Worm (Caenorhabditis elegans) whole organism, L1 larva: ENCODE results near the gene Y82E9BR.5.
A peak's percentile ranks its signal among the peaks of the same experiment; 100 is the strongest.
"Not testable (repeated sequence)": the region's sequence is repeated elsewhere in the genome, so short reads cannot be mapped to it uniquely, and the experiment has no call there.

Experiments used
- C04F5.9 ChIP-seq: sonication (generic microtip); optimal IDR thresholded peaks from 2 replicates; lab custom pipeline; 2016; ENCODE audit warnings: missing genetic modification characterization, missing compliant biosample characterization
- F16B12.6 ChIP-seq: fragments of 150-350 bp; optimal IDR thresholded peaks from 2 replicates; lab custom pipeline; 2014; ENCODE audit warnings: missing biosample characterization, missing genetic modification characterization
- alr-1 ChIP-seq: fragments of 200-800 bp; sonication (Bioruptor generic); optimal IDR thresholded peaks from 2 replicates; lab custom pipeline; 2018; ENCODE audit warnings: borderline replicate concordance, mild to moderate bottlenecking, missing genetic modification characterization, missing compliant biosample characterization
- ama-1 ChIP-seq: fragments of 150-350 bp; optimal IDR thresholded peaks from 2 replicates; lab custom pipeline; 2014
- ceh-88 ChIP-seq: fragments of 200-800 bp; sonication (Bioruptor generic); IDR thresholded peaks from 2 replicates; pipeline ENCODE4 v1.3.6; 2022; ENCODE audit warnings: missing genetic modification characterization, missing compliant biosample characterization
- ceh-90 ChIP-seq: sonication (generic microtip); optimal IDR thresholded peaks from 2 replicates; lab custom pipeline; 2016; ENCODE audit warnings: missing genetic modification characterization, missing compliant biosample characterization
- ces-1 ChIP-seq: fragments of 150-350 bp; optimal IDR thresholded peaks from 2 replicates; lab custom pipeline; 2014; ENCODE audit warnings: missing biosample characterization, missing genetic modification reagents, missing genetic modification characterization
- dpl-1 ChIP-seq, 3 experiments: fragments of 150-350 bp in 2 of 3; sonication (generic microtip) in 1 of 3; optimal IDR thresholded peaks; 2 replicates each; lab custom pipeline; 2014 to 2017; ENCODE audit warnings: missing biosample characterization in 3 of 3, missing genetic modification characterization in 3 of 3, missing genetic modification reagents in 3 of 3
- efl-1 ChIP-seq, 4 experiments: fragments of 150-350 bp; optimal IDR thresholded peaks in 3 of 4; peaks in 1 of 4; 1 replicate in 1 of 4; 2 replicates in 3 of 4; lab custom pipeline; 2014; ENCODE audit warnings: missing biosample characterization in 2 of 4, missing genetic modification characterization in 2 of 4, missing genetic modification reagents in 2 of 4
- egl-13 ChIP-seq: sonication (generic microtip); optimal IDR thresholded peaks from 2 replicates; lab custom pipeline; 2016; ENCODE audit warnings: missing genotype, missing genetic modification reagents, missing genetic modification characterization, missing compliant biosample characterization
- fkh-10 ChIP-seq: sonication (generic microtip); optimal IDR thresholded peaks from 2 replicates; lab custom pipeline; 2017; ENCODE audit warnings: missing biosample characterization, missing genetic modification reagents, missing genetic modification characterization
- fkh-4 ChIP-seq: sonication (generic microtip); optimal IDR thresholded peaks from 2 replicates; lab custom pipeline; 2016; ENCODE audit warnings: missing compliant biosample characterization, missing genetic modification characterization, borderline replicate concordance
- fkh-8 ChIP-seq: sonication (generic microtip); optimal IDR thresholded peaks from 2 replicates; lab custom pipeline; 2016; ENCODE audit warnings: mild to moderate bottlenecking, missing genetic modification characterization, missing compliant biosample characterization
- fos-1 ChIP-seq: fragments of 150-350 bp; optimal IDR thresholded peaks from 2 replicates; lab custom pipeline; 2014; ENCODE audit warnings: missing biosample characterization, missing genetic modification characterization
- grh-1 ChIP-seq: fragments of 200-800 bp; sonication (Bioruptor generic); IDR thresholded peaks from 2 replicates; pipeline ENCODE4 v1.3.6; 2022; ENCODE audit warnings: missing genetic modification reagents, missing genetic modification characterization, missing compliant biosample characterization
- hlh-17 ChIP-seq: fragments of 200-800 bp; sonication (Bioruptor generic); optimal IDR thresholded peaks from 2 replicates; lab custom pipeline; 2018; ENCODE audit warnings: missing genetic modification characterization, mild to moderate bottlenecking, missing compliant biosample characterization, moderate library complexity, borderline replicate concordance
- hlh-4 ChIP-seq: sonication (generic microtip); optimal IDR thresholded peaks from 2 replicates; lab custom pipeline; 2016; ENCODE audit warnings: mild to moderate bottlenecking, missing genetic modification characterization, missing compliant biosample characterization
- hpl-2 ChIP-seq: fragments of 150-350 bp; optimal IDR thresholded peaks from 2 replicates; lab custom pipeline; 2014; ENCODE audit warnings: missing biosample characterization, missing genetic modification reagents, missing genetic modification characterization
- isw-1 ChIP-seq: fragments of 200-800 bp; sonication (Bioruptor generic); IDR thresholded peaks from 2 replicates; pipeline ENCODE4 v1.3.6; 2022; ENCODE audit warnings: missing genetic modification characterization, missing compliant biosample characterization
- jun-1 ChIP-seq: fragments of 150-350 bp; optimal IDR thresholded peaks from 2 replicates; lab custom pipeline; 2014; ENCODE audit warnings: missing biosample characterization, missing genetic modification reagents, missing genetic modification characterization
- lin-13 ChIP-seq: fragments of 150-350 bp; optimal IDR thresholded peaks from 2 replicates; lab custom pipeline; 2014; ENCODE audit warnings: missing biosample characterization, missing genetic modification reagents, missing genetic modification characterization
- lin-14 ChIP-seq: fragments of 200-800 bp; sonication (Bioruptor generic); optimal IDR thresholded peaks from 2 replicates; lab custom pipeline; 2018; ENCODE audit warnings: mild to moderate bottlenecking, missing genetic modification characterization, moderate library complexity, missing compliant biosample characterization
- lin-15B ChIP-seq: fragments of 150-350 bp; sonication (generic microtip); optimal IDR thresholded peaks from 3 replicates; lab custom pipeline; 2014; ENCODE audit warnings: missing biosample characterization, missing genetic modification characterization
- lin-39 ChIP-seq: fragments of 150-350 bp; optimal IDR thresholded peaks from 2 replicates; lab custom pipeline; 2014; ENCODE audit warnings: missing biosample characterization, missing genetic modification reagents, missing genetic modification characterization
- lsy-2 ChIP-seq, 2 experiments: fragments of 150-350 bp; optimal IDR thresholded peaks; 2 replicates each; lab custom pipeline; 2014; ENCODE audit warnings: missing biosample characterization in 2 of 2, missing genetic modification characterization in 2 of 2
- mab-9 ChIP-seq: fragments of 200-800 bp; sonication (Bioruptor generic); IDR thresholded peaks from 2 replicates; pipeline ENCODE4 v1.3.6; 2022; ENCODE audit warnings: missing genetic modification reagents, missing genetic modification characterization, missing compliant biosample characterization
- mef-2 ChIP-seq: fragments of 150-350 bp; optimal IDR thresholded peaks from 2 replicates; lab custom pipeline; 2014; ENCODE audit warnings: missing biosample characterization, missing genetic modification characterization
- nhr-11 ChIP-seq: fragments of 150-350 bp; optimal IDR thresholded peaks from 2 replicates; lab custom pipeline; 2014; ENCODE audit warnings: missing biosample characterization, missing genetic modification characterization
- nhr-19 ChIP-seq: fragments of 200-800 bp; sonication (Bioruptor generic); conservative IDR thresholded peaks from 2 replicates; pipeline ENCODE4 v1.3.6; 2022; ENCODE audit warnings: missing genetic modification characterization, missing compliant biosample characterization
- nhr-20 ChIP-seq: sonication (generic microtip); optimal IDR thresholded peaks from 2 replicates; lab custom pipeline; 2016; ENCODE audit warnings: mild to moderate bottlenecking, missing genetic modification characterization, missing compliant biosample characterization
- nhr-237 ChIP-seq: fragments of 150-350 bp; optimal IDR thresholded peaks from 2 replicates; lab custom pipeline; 2014; ENCODE audit warnings: missing biosample characterization, missing genetic modification characterization
- nhr-28 ChIP-seq: fragments of 150-350 bp; optimal IDR thresholded peaks from 2 replicates; lab custom pipeline; 2014; ENCODE audit warnings: missing biosample characterization, missing genetic modification characterization
- nhr-71 ChIP-seq: sonication (generic microtip); optimal IDR thresholded peaks from 2 replicates; lab custom pipeline; 2016; ENCODE audit warnings: mild to moderate bottlenecking, missing genetic modification characterization, moderate library complexity, missing compliant biosample characterization
- nhr-76 ChIP-seq: sonication (generic microtip); optimal IDR thresholded peaks from 2 replicates; lab custom pipeline; 2017; ENCODE audit warnings: missing biosample characterization, missing genetic modification characterization
- nhr-77 ChIP-seq: fragments of 150-350 bp; optimal IDR thresholded peaks from 2 replicates; lab custom pipeline; 2014; ENCODE audit warnings: missing biosample characterization, missing genetic modification characterization
- nhr-84 ChIP-seq: sonication (generic microtip); optimal IDR thresholded peaks from 2 replicates; lab custom pipeline; 2017; ENCODE audit warnings: missing biosample characterization, missing genetic modification characterization
- pax-3 ChIP-seq: fragments of 200-800 bp; sonication (Bioruptor generic); optimal IDR thresholded peaks from 2 replicates; lab custom pipeline; 2018; ENCODE audit warnings: mild to moderate bottlenecking, missing genetic modification characterization, moderate library complexity, missing compliant biosample characterization
- pqm-1 ChIP-seq: sonication (generic microtip); optimal IDR thresholded peaks from 3 replicates; lab custom pipeline; 2017; ENCODE audit warnings: missing biosample characterization, missing genetic modification characterization
- rnt-1 ChIP-seq: sonication (generic microtip); optimal IDR thresholded peaks from 2 replicates; lab custom pipeline; 2016; ENCODE audit warnings: mild to moderate bottlenecking, missing genetic modification characterization, moderate library complexity, missing compliant biosample characterization
- sox-4 ChIP-seq: sonication (generic microtip); optimal IDR thresholded peaks from 2 replicates; lab custom pipeline; 2016; ENCODE audit warnings: missing genetic modification characterization, missing compliant biosample characterization
- sptf-1 ChIP-seq: fragments of 150-350 bp; optimal IDR thresholded peaks from 2 replicates; lab custom pipeline; 2014; ENCODE audit warnings: missing biosample characterization, missing genetic modification characterization
- sup-37 ChIP-seq: fragments of 200-800 bp; sonication (Bioruptor generic); optimal IDR thresholded peaks from 2 replicates; lab custom pipeline; 2018; ENCODE audit warnings: mild to moderate bottlenecking, missing genetic modification characterization, missing compliant biosample characterization
- tlp-1 ChIP-seq: fragments of 150-350 bp; optimal IDR thresholded peaks from 2 replicates; lab custom pipeline; 2014; ENCODE audit warnings: missing biosample characterization, missing genetic modification characterization
- unc-130 ChIP-seq: fragments of 150-350 bp; optimal IDR thresholded peaks from 2 replicates; lab custom pipeline; 2017; ENCODE audit warnings: missing biosample characterization, missing genetic modification characterization, inconsistent platforms
- unc-98 ChIP-seq: fragments of 200-800 bp; sonication (Bioruptor generic); IDR thresholded peaks from 2 replicates; pipeline ENCODE4 v1.3.6; 2022; ENCODE audit warnings: missing genetic modification characterization, missing compliant biosample characterization
- vab-15 ChIP-seq: sonication (generic microtip); optimal IDR thresholded peaks from 2 replicates; lab custom pipeline; 2017; ENCODE audit warnings: missing genotype, mild to moderate bottlenecking, missing genetic modification characterization, missing compliant biosample characterization
- zag-1 ChIP-seq: fragments of 150-350 bp; optimal IDR thresholded peaks from 2 replicates; lab custom pipeline; 2014; ENCODE audit warnings: missing biosample characterization, missing genetic modification characterization
- ztf-11 ChIP-seq, 2 experiments: sonication (generic microtip); optimal IDR thresholded peaks; 2 replicates each; lab custom pipeline; 2016 to 2017; ENCODE audit warnings: missing genetic modification characterization in 2 of 2, missing biosample characterization in 1 of 2, missing compliant biosample characterization in 1 of 2
- ztf-4 ChIP-seq: fragments of 150-350 bp; optimal IDR thresholded peaks from 2 replicates; lab custom pipeline; 2014; ENCODE audit warnings: missing biosample characterization, missing genetic modification characterization

The Y82E9BR.5 gene

ce11 chrIII:1420357-1420814 lies 36.2 kb downstream of the Y82E9BR.5 start:
- TF ChIP-seq efl-1 (optimal IDR thresholded peaks at IDR 0.05; lab: Kevin White, UChicago) = peak in 1 of 2 experiments; percentile 12
- not testable (repeated sequence) for TF ChIP-seq efl-1 (GFP tag; optimal IDR thresholded peaks at IDR 0.05 in 1 of 2; lab: Kevin White, UChicago)

- no peak for TF ChIP-seq grh-1
- TF ChIP-seq pax-3 (tag; lab: Kevin White, UChicago) = no peak
- no peak for TF ChIP-seq lin-39
- TF ChIP-seq nhr-76 (tag; lab: Kevin White, UChicago) = no peak
- no peak for TF ChIP-seq mef-2 (tag; lab: Kevin White, UChicago)
- TF ChIP-seq pqm-1 (tag; lab: Kevin White, UChicago) = no peak
- no peak for TF ChIP-seq ztf-11 (tag; optimal IDR thresholded peaks at IDR 0.05; lab: Kevin White, UChicago)
- TF ChIP-seq lin-14 (GFP tag; lab: Kevin White, UChicago) = no peak
- no peak for TF ChIP-seq nhr-11 (tag; lab: Kevin White, UChicago)
- no peak for TF ChIP-seq unc-98 (GFP tag; lab: Robert Waterston, UW)
- no peak for TF ChIP-seq sox-4 (tag; lab: Kevin White, UChicago)
- no peak for TF ChIP-seq dpl-1 (GFP tag; optimal IDR thresholded peaks at IDR 0.05; lab: Kevin White, UChicago)
- no peak for TF ChIP-seq hpl-2 (GFP tag; lab: Kevin White, UChicago)
Observed at ce11 chrIII:1421436-1421835, 37.3 kb downstream of the Y82E9BR.5 start.

ce11 chrIII:1424305-1424704 lies 40.1 kb downstream of the Y82E9BR.5 start:
- TF ChIP-seq rnt-1 (tag; lab: Kevin White, UChicago) (no peak), tlp-1 (tag; lab: Kevin White, UChicago) (no peak), hlh-4 (tag; lab: Kevin White, UChicago) (no peak), vab-15 (tag; lab: Kevin White, UChicago) (no peak), nhr-19 (peak; percentile 69), nhr-84 (tag; lab: Kevin White, UChicago) (no peak), ceh-88 (GFP tag; lab: Robert Waterston, UW) (no peak), nhr-28 (tag; lab: Kevin White, UChicago) (no peak), ceh-90 (tag; lab: Kevin White, UChicago) (no peak), fos-1 (tag; lab: Kevin White, UChicago) (no peak), fkh-4 (tag; lab: Kevin White, UChicago) (no peak), fkh-8 (tag; lab: Kevin White, UChicago) (peak; percentile 44), unc-130 (tag; lab: Kevin White, UChicago) (peak; percentile 44), alr-1 (tag; lab: Kevin White, UChicago) (no peak), sptf-1 (no peak), lin-13 (peak; percentile 55), jun-1 (tag; lab: Kevin White, UChicago) (peak; percentile 47), lsy-2 (tag; optimal IDR thresholded peaks at IDR 0.05; lab: Kevin White, UChicago) (peak; percentile 67 to 81), mab-9 (GFP tag; lab: Robert Waterston, UW) (peak; percentile 57; the same call in 1 of the 2 replicates), ztf-4 (no peak), zag-1 (no peak), lin-15B (tag; lab: Kevin White, UChicago) (peak; percentile 47), F16B12.6 (tag; lab: Kevin White, UChicago) (peak; percentile 34), lin-39 (peak; percentile 7), sup-37 (GFP tag; lab: Kevin White, UChicago) (peak; percentile 57), nhr-71 (tag; lab: Kevin White, UChicago) (peak; percentile 76), ces-1 (GFP tag; lab: Kevin White, UChicago) (no peak), isw-1 (peak; percentile 54), nhr-20 (tag; lab: Kevin White, UChicago) (peak; percentile 59), hlh-17 (GFP tag; lab: Kevin White, UChicago) (no peak), grh-1 (peak; percentile 41; the same call in 1 of the 2 replicates), nhr-77 (tag; lab: Kevin White, UChicago) (peak; percentile 34), nhr-237 (tag; lab: Kevin White, UChicago) (peak; percentile 1), dpl-1 (GFP tag; optimal IDR thresholded peaks at IDR 0.05; lab: Kevin White, UChicago) (peak; percentile 48 to 54 (median 52)), ama-1 (lab: Kevin White, UChicago) (no peak), mef-2 (tag; lab: Kevin White, UChicago) (no peak), hpl-2 (GFP tag; lab: Kevin White, UChicago) (no peak), egl-13 (tag; lab: Kevin White, UChicago) (peak; percentile 33), fkh-10 (GFP tag; lab: Kevin White, UChicago) (peak; percentile 24), C04F5.9 (tag; lab: Kevin White, UChicago) (no peak)
